Worm (Caenorhabditis elegans): ENCODE results near the gene H41C03.1.

Gene H41C03.1

ce11 chrII:5904252-5904651 is 50.0 kb downstream of the H41C03.1 start, which contains the start of gene tsp-18:
Gene tsp-18, plus strand, starts transcription at chrII:5904552.
- TF ChIP-seq nhr-28 (tag; optimal IDR thresholded peaks at IDR 0.05) = no peak
- TF ChIP-seq mml-1 (tag; optimal IDR thresholded peaks at IDR 0.05) = no peak
- TF ChIP-seq nhr-237 (tag; optimal IDR thresholded peaks at IDR 0.05) = no peak
- TF ChIP-seq zag-1 (tag; optimal IDR thresholded peaks at IDR 0.05) = no peak
- TF ChIP-seq eor-1 (tag; optimal IDR thresholded peaks at IDR 0.05) = no peak
- TF ChIP-seq aly-2 (tag; optimal IDR thresholded peaks at IDR 0.05) = no peak
- no peak for TF ChIP-seq fos-1 (tag; optimal IDR thresholded peaks at IDR 0.05)
- no peak for TF ChIP-seq nhr-12 (tag; optimal IDR thresholded peaks at IDR 0.05)
- TF ChIP-seq nhr-25 (tag; optimal IDR thresholded peaks at IDR 0.05) = no peak
- TF ChIP-seq egl-5 (tag; optimal IDR thresholded peaks at IDR 0.05) = no peak
- TF ChIP-seq nhr-43 (tag; optimal IDR thresholded peaks at IDR 0.05; ENCODE audit: poor library complexity, severe bottlenecking) = no peak
- no peak for TF ChIP-seq ama-1 (optimal IDR thresholded peaks at IDR 0.05)
- no peak for TF ChIP-seq nhr-77 (tag; optimal IDR thresholded peaks at IDR 0.05)

- no peak for TF ChIP-seq ceh-9 (tag; optimal IDR thresholded peaks at IDR 0.05)
- no peak for TF ChIP-seq elt-2 (tag; optimal IDR thresholded peaks at IDR 0.05)
- TF ChIP-seq ztf-11 (tag; optimal IDR thresholded peaks at IDR 0.05) = no peak
- no peak for TF ChIP-seq ceh-82 (tag; optimal IDR thresholded peaks at IDR 0.05)
- TF ChIP-seq zag-1 (tag; optimal IDR thresholded peaks at IDR 0.05) = no peak
- TF ChIP-seq lsy-12 (tag; optimal IDR thresholded peaks at IDR 0.05) = no peak
- TF ChIP-seq ztf-4 (tag; optimal IDR thresholded peaks at IDR 0.05) = no peak
- no peak for TF ChIP-seq nhr-28 (tag; optimal IDR thresholded peaks at IDR 0.05)
- no peak for TF ChIP-seq nhr-67 (tag; optimal IDR thresholded peaks at IDR 0.05)
- no peak for TF ChIP-seq egl-5 (tag; optimal IDR thresholded peaks at IDR 0.05)
- no peak for TF ChIP-seq nhr-76 (tag; optimal IDR thresholded peaks at IDR 0.05)
- no peak for TF ChIP-seq fkh-2 (tag; optimal IDR thresholded peaks at IDR 0.05)
- no peak for TF ChIP-seq elt-3 (tag; optimal IDR thresholded peaks at IDR 0.05)
- no peak for TF ChIP-seq fkh-10 (GFP tag; optimal IDR thresholded peaks at IDR 0.05)
- TF ChIP-seq aly-2 (tag; optimal IDR thresholded peaks at IDR 0.05) = no peak
- no peak for TF ChIP-seq nhr-43 (tag; optimal IDR thresholded peaks at IDR 0.05; ENCODE audit: poor library complexity, severe bottlenecking)
- TF ChIP-seq skn-1 (tag; optimal IDR thresholded peaks at IDR 0.05) = no peak
- no peak for TF ChIP-seq pqm-1 (tag; optimal IDR thresholded peaks at IDR 0.05)
- TF ChIP-seq elt-1 (tag; optimal IDR thresholded peaks at IDR 0.05) = no peak
- TF ChIP-seq tbx-2 (tag; optimal IDR thresholded peaks at IDR 0.05) = no peak
These were observed 52.1 kb downstream of the H41C03.1 start, which contains the start of gene F59G1.8 for ce11 chrII:5906274-5906673. Gene F59G1.8, plus strand, starts transcription at chrII:5906566.

All from whole organism, L3 larva.